Worm (Caenorhabditis elegans) whole organism, L4 larva: Measurements from ENCODE around the gene D1046.4.

ENCODE experiments used
- F37D6.2 ChIP-seq: sonication (generic microtip); optimal IDR thresholded peaks from 2 replicates; lab custom pipeline; 2016; ENCODE audit warnings: mild to moderate bottlenecking, missing genetic modification characterization, missing compliant biosample characterization
- F49E8.2 ChIP-seq: sonication (generic microtip); optimal IDR thresholded peaks from 2 replicates; lab custom pipeline; 2016; ENCODE audit warnings: missing compliant biosample characterization, mild to moderate bottlenecking, missing genetic modification characterization, borderline replicate concordance
- T20F7.1 ChIP-seq: fragments of 200-800 bp; sonication (Bioruptor generic); optimal IDR thresholded peaks from 2 replicates; lab custom pipeline; 2018; ENCODE audit warnings: mild to moderate bottlenecking, missing genetic modification characterization, missing compliant biosample characterization
- T26A8.4 ChIP-seq: fragments of 200-800 bp; sonication (Bioruptor generic); IDR thresholded peaks from 2 replicates; pipeline ENCODE4 v1.3.6; 2022; ENCODE audit warnings: missing genetic modification characterization, missing compliant biosample characterization
- Y105C5A.15 ChIP-seq: fragments of 200-800 bp; sonication (Bioruptor generic); IDR thresholded peaks from 2 replicates; pipeline ENCODE4 v1.3.6; 2022; ENCODE audit warnings: missing genetic modification characterization, missing compliant biosample characterization
- Y48G9A.11 ChIP-seq: fragments of 200-800 bp; sonication (Bioruptor generic); IDR thresholded peaks from 2 replicates; pipeline ENCODE4 v1.3.6; 2022; ENCODE audit warnings: missing genetic modification reagents, missing genetic modification characterization, missing compliant biosample characterization
- Y5F2A.4 ChIP-seq: fragments of 200-800 bp; sonication (Bioruptor generic); optimal IDR thresholded peaks from 2 replicates; lab custom pipeline; 2018; ENCODE audit warnings: mild to moderate bottlenecking, missing genetic modification characterization, missing compliant biosample characterization
- aha-1 ChIP-seq: fragments of 150-350 bp; peaks from one replicate; lab custom pipeline; 2014; ENCODE audit warnings: missing biosample characterization, missing genetic modification characterization
- attf-4 ChIP-seq: sonication (generic microtip); optimal IDR thresholded peaks from 3 replicates; lab custom pipeline; 2017; ENCODE audit warnings: missing biosample characterization, missing genetic modification characterization
- ceh-28 ChIP-seq: fragments of 150-350 bp; optimal IDR thresholded peaks from 2 replicates; lab custom pipeline; 2014; ENCODE audit warnings: missing biosample characterization, missing genetic modification reagents, missing genetic modification characterization
- ceh-62 ChIP-seq: sonication (generic microtip); optimal IDR thresholded peaks from 2 replicates; lab custom pipeline; 2017; ENCODE audit warnings: missing biosample characterization, missing genetic modification characterization
- ceh-82 ChIP-seq: sonication (generic microtip); optimal IDR thresholded peaks from 2 replicates; lab custom pipeline; 2017; ENCODE audit warnings: missing biosample characterization, missing genetic modification characterization
- ces-1 ChIP-seq: fragments of 150-350 bp; sonication (generic microtip); optimal IDR thresholded peaks from 4 replicates; lab custom pipeline; 2014; ENCODE audit warnings: missing biosample characterization, missing genetic modification reagents, missing genetic modification characterization
- cey-2 ChIP-seq: sonication (generic microtip); optimal IDR thresholded peaks from 3 replicates; lab custom pipeline; 2017; ENCODE audit warnings: missing genetic modification characterization, mild to moderate bottlenecking, missing compliant biosample characterization, antibody characterized with exemption, borderline replicate concordance; ENCODE audit not compliant: insufficient read depth
- ctbp-1 ChIP-seq: fragments of 200-800 bp; sonication (Bioruptor generic); IDR thresholded peaks from 2 replicates; pipeline ENCODE4 v1.3.6; 2022; ENCODE audit warnings: missing genetic modification reagents, missing genetic modification characterization, missing compliant biosample characterization
- daf-16 ChIP-seq, 3 experiments: sonication (generic microtip); optimal IDR thresholded peaks; 2 replicates each; lab custom pipeline; 2016 to 2017; ENCODE audit warnings: missing genetic modification characterization in 3 of 3, missing genetic modification reagents in 3 of 3, mild to moderate bottlenecking in 2 of 3, missing compliant biosample characterization in 2 of 3, missing biosample characterization in 1 of 3, moderate library complexity in 1 of 3
- dmd-6 ChIP-seq: fragments of 200-800 bp; sonication (Bioruptor generic); IDR thresholded peaks from 2 replicates; pipeline ENCODE4 v1.3.6; 2022; ENCODE audit warnings: missing genetic modification reagents, missing genetic modification characterization, missing compliant biosample characterization
- dmd-8 ChIP-seq: fragments of 200-800 bp; sonication (Bioruptor generic); IDR thresholded peaks from 2 replicates; pipeline ENCODE4 v1.3.6; 2022; ENCODE audit warnings: missing genetic modification characterization, missing compliant biosample characterization
- dmd-9 ChIP-seq: fragments of 200-800 bp; sonication (Bioruptor generic); IDR thresholded peaks from 2 replicates; pipeline ENCODE4 v1.3.6; 2022; ENCODE audit warnings: missing genetic modification reagents, missing genetic modification characterization, missing compliant biosample characterization
- dpl-1 ChIP-seq: fragments of 150-350 bp; optimal IDR thresholded peaks from 2 replicates; lab custom pipeline; 2014; ENCODE audit warnings: missing biosample characterization, missing genetic modification reagents, missing genetic modification characterization
- duxl-1 ChIP-seq: sonication (generic microtip); optimal IDR thresholded peaks from 2 replicates; lab custom pipeline; 2016; ENCODE audit warnings: mild to moderate bottlenecking, missing genetic modification characterization, moderate library complexity, missing compliant biosample characterization; ENCODE audit not compliant: poor library complexity
- gei-8 ChIP-seq: fragments of 200-800 bp; sonication (Bioruptor generic); optimal IDR thresholded peaks from 2 replicates; lab custom pipeline; 2018; ENCODE audit warnings: mild to moderate bottlenecking, missing genetic modification characterization, missing compliant biosample characterization
- hlh-30 ChIP-seq: sonication (generic microtip); optimal IDR thresholded peaks from 2 replicates; lab custom pipeline; 2017; ENCODE audit warnings: antibody characterized with exemption, mild to moderate bottlenecking, missing genetic modification characterization, missing compliant biosample characterization; ENCODE audit not compliant: insufficient read depth
- hmg-1.1 ChIP-seq: fragments of 200-800 bp; sonication (Bioruptor generic); IDR thresholded peaks from 2 replicates; pipeline ENCODE4 v1.3.6; 2022; ENCODE audit warnings: missing genetic modification reagents, missing genetic modification characterization, missing compliant biosample characterization
- lsy-2 ChIP-seq, 2 experiments: fragments of 150-350 bp in 1 of 2; sonication (generic microtip) in 1 of 2; optimal IDR thresholded peaks; 2 replicates each; lab custom pipeline; 2014 to 2017; ENCODE audit warnings: missing biosample characterization in 2 of 2, missing genetic modification characterization in 2 of 2
- mes-2 ChIP-seq: sonication (generic microtip); optimal IDR thresholded peaks from 2 replicates; lab custom pipeline; 2016; ENCODE audit warnings: missing genotype, mild to moderate bottlenecking, missing genetic modification characterization, missing compliant biosample characterization; ENCODE audit not compliant: poor library complexity, severe bottlenecking
- nhr-102 ChIP-seq: sonication (generic microtip); optimal IDR thresholded peaks from 2 replicates; lab custom pipeline; 2016; ENCODE audit warnings: mild to moderate bottlenecking, missing genetic modification characterization, moderate library complexity, missing compliant biosample characterization
- nhr-111 ChIP-seq: fragments of 200-800 bp; sonication (Bioruptor generic); optimal IDR thresholded peaks from 2 replicates; lab custom pipeline; 2018; ENCODE audit warnings: mild to moderate bottlenecking, missing genetic modification characterization, missing compliant biosample characterization
- nhr-237 ChIP-seq: sonication (generic microtip); optimal IDR thresholded peaks from 2 replicates; lab custom pipeline; 2017; ENCODE audit warnings: missing biosample characterization, missing genetic modification characterization
- nhr-28 ChIP-seq: fragments of 150-350 bp; optimal IDR thresholded peaks from 2 replicates; lab custom pipeline; 2014; ENCODE audit warnings: missing biosample characterization, missing genetic modification characterization
- nhr-41 ChIP-seq: fragments of 200-800 bp; sonication (Bioruptor generic); IDR thresholded peaks from 2 replicates; pipeline ENCODE4 v1.3.6; 2022; ENCODE audit warnings: missing genetic modification reagents, missing genetic modification characterization, missing compliant biosample characterization
- nhr-6 ChIP-seq: fragments of 150-350 bp; optimal IDR thresholded peaks from 2 replicates; lab custom pipeline; 2014; ENCODE audit warnings: missing biosample characterization, missing genetic modification characterization
- pha-4 ChIP-seq, 2 experiments: fragments of 150-350 bp in 1 of 2; fragments of 200-800 bp in 1 of 2; sonication (Bioruptor generic) in 1 of 2; IDR thresholded peaks in 1 of 2; optimal IDR thresholded peaks in 1 of 2; 2 replicates each; pipeline versions ENCODE4 v1.3.6 to Lab custom; 2014 to 2022; ENCODE audit warnings: missing genetic modification characterization in 2 of 2, missing genetic modification reagents in 2 of 2, missing biosample characterization in 1 of 2, missing compliant biosample characterization in 1 of 2
- sdz-12 ChIP-seq: fragments of 200-800 bp; sonication (Bioruptor generic); optimal IDR thresholded peaks from 2 replicates; lab custom pipeline; 2018; ENCODE audit warnings: mild to moderate bottlenecking, missing genetic modification characterization, missing compliant biosample characterization
- snpc-1.2 ChIP-seq: fragments of 200-800 bp; sonication (Bioruptor generic); IDR thresholded peaks from 2 replicates; pipeline ENCODE4 v1.3.6; 2022; ENCODE audit warnings: missing genetic modification reagents, missing genetic modification characterization, missing compliant biosample characterization
- spr-1 ChIP-seq: sonication (generic microtip); optimal IDR thresholded peaks from 2 replicates; lab custom pipeline; 2016; ENCODE audit warnings: mild to moderate bottlenecking, missing genetic modification characterization, missing compliant biosample characterization
- spr-3 ChIP-seq: fragments of 200-800 bp; sonication (Bioruptor generic); optimal IDR thresholded peaks from 2 replicates; lab custom pipeline; 2018; ENCODE audit warnings: mild to moderate bottlenecking, missing genetic modification characterization, missing compliant biosample characterization
- tag-97 ChIP-seq: fragments of 200-800 bp; sonication (Bioruptor generic); IDR thresholded peaks from 2 replicates; pipeline ENCODE4 v1.3.6; 2022; ENCODE audit warnings: missing genetic modification characterization, missing compliant biosample characterization
- tra-1 ChIP-seq: fragments of 200-800 bp; sonication (Bioruptor generic); IDR thresholded peaks from 2 replicates; pipeline ENCODE4 v1.3.6; 2022; ENCODE audit warnings: missing genetic modification reagents, missing genetic modification characterization, missing compliant biosample characterization
- unc-39 ChIP-seq: sonication (generic microtip); optimal IDR thresholded peaks from 2 replicates; lab custom pipeline; 2017; ENCODE audit warnings: missing biosample characterization, missing genetic modification characterization
- vab-7 ChIP-seq: fragments of 200-800 bp; sonication (Bioruptor generic); IDR thresholded peaks from 2 replicates; pipeline ENCODE4 v1.3.6; 2022; ENCODE audit warnings: missing genetic modification reagents, missing genetic modification characterization, missing compliant biosample characterization
- zag-1 ChIP-seq: fragments of 150-350 bp; optimal IDR thresholded peaks from 2 replicates; lab custom pipeline; 2014; ENCODE audit warnings: missing biosample characterization, missing genetic modification characterization
- zfp-2 ChIP-seq: sonication (generic microtip); optimal IDR thresholded peaks from 2 replicates; lab custom pipeline; 2016; ENCODE audit warnings: mild to moderate bottlenecking, missing genetic modification characterization, missing compliant biosample characterization
- zfp-3 ChIP-seq: fragments of 200-800 bp; sonication (Bioruptor generic); conservative IDR thresholded peaks from 2 replicates; pipeline ENCODE4 v1.3.6; 2022; ENCODE audit warnings: missing genetic modification reagents, missing genetic modification characterization, missing compliant biosample characterization
- zip-2 ChIP-seq: fragments of 150-350 bp; optimal IDR thresholded peaks from 2 replicates; lab custom pipeline; 2014; ENCODE audit warnings: missing biosample characterization, missing genetic modification characterization

The D1046.4 gene

ce11 chrIV:8891131-8891530 is 42.5 kb upstream of the D1046.4 start, which contains the start of gene spr-2 (continued):
- TF ChIP-seq zfp-3 (GFP tag; lab: Robert Waterston, UW) = no peak
- no peak for TF ChIP-seq dmd-9 (GFP tag; lab: Robert Waterston, UW)
- TF ChIP-seq ctbp-1 = no peak
- TF ChIP-seq T26A8.4 (GFP tag; lab: Robert Waterston, UW) = peak; percentile 51; the same call in 1 of the 2 replicates
- peak; percentile 68 for TF ChIP-seq nhr-102 (tag; lab: Kevin White, UChicago)
- TF ChIP-seq daf-16 (GFP tag; optimal IDR thresholded peaks at IDR 0.05; lab: Kevin White, UChicago) = peak; percentile 7 to 34
- peak; percentile 62 for TF ChIP-seq daf-16 (tag; optimal IDR thresholded peaks at IDR 0.05; lab: Kevin White, UChicago)
- peak; percentile 32 for TF ChIP-seq spr-3
- TF ChIP-seq F37D6.2 (tag; lab: Kevin White, UChicago) = peak; percentile 35
- TF ChIP-seq vab-7 = peak; percentile 60
- TF ChIP-seq dmd-6 (GFP tag; lab: Robert Waterston, UW) = 0 out of 2 replicates have a peak, but pooled peaks have one; percentile 27
- peak; percentile 33 for TF ChIP-seq spr-1 (tag; lab: Kevin White, UChicago)
- no peak for TF ChIP-seq Y105C5A.15 (GFP tag; lab: Robert Waterston, UW)
- no peak for TF ChIP-seq ceh-82
- peak in 1 of 2 experiments; percentile 88 for TF ChIP-seq lsy-2 (tag; optimal IDR thresholded peaks at IDR 0.05; lab: Kevin White, UChicago)
- peak; percentile 60 for TF ChIP-seq nhr-6 (tag; lab: Kevin White, UChicago)
- peak; percentile 70 for TF ChIP-seq hlh-30 (tag; lab: Kevin White, UChicago)

DNA sequence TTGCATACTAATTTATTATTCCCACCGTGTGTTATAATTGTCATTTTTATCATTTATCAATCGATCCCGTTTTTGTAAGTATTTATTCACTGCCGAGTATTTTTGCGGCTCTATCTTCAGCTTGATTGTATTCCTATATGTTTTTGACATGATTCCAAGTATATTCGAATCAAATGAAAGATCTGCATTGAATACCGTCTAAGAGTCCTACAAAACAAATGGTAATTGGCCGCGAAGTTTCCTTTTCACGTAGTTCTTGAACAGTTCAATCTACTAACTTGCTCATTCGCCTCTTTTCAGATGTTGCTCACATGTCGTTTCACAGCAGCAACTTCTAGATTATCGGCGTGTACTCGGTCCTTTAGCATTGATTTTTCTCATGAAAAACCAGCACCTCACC is 41.1 kb upstream of the D1046.4 start, which contains the start of gene C27B7.2:
Gene C27B7.2 (plus strand): TSS at position 301 of the 400 bp plus-strand sequence.
- no peak for TF ChIP-seq T20F7.1 (GFP tag; lab: Kevin White, UChicago)
- 0 out of 2 replicates have a peak, but pooled peaks have one; percentile 30 for TF ChIP-seq dmd-8
- TF ChIP-seq Y48G9A.11 (GFP tag; lab: Robert Waterston, UW) = peak; percentile 46; the same call in 1 of the 2 replicates
- TF ChIP-seq T26A8.4 (GFP tag; lab: Robert Waterston, UW) = 0 out of 2 replicates have a peak, but pooled peaks have one; percentile 25
- TF ChIP-seq zag-1 (tag; lab: Kevin White, UChicago) = no peak
- no peak for TF ChIP-seq pha-4 (GFP tag; IDR thresholded peaks at IDR 0.05; lab: Robert Waterston, UW)
- no peak for TF ChIP-seq pha-4 (tag; optimal IDR thresholded peaks at IDR 0.05; lab: Kevin White, UChicago)
- peak; percentile 43 for TF ChIP-seq aha-1
- TF ChIP-seq, all 104 proteins: peak for 4

DNA sequence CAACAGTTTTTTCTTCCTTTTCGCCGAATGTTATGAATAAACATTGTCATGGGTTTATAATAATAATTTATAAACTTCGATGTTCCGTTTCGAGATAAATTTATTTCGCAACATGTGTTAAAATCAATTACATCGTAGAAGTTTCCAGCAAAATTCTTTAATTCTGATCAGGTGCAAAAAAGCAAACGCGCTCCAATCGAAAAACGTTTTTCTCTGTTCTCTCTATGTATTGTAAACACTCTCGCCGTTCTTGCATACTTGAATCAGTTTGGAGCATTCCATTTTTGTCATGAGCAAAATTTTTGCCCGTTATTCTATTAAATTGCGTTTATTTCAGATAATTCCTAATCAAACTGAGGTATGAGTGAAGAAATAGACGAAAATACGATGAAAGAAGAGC is 39.9 kb upstream of the D1046.4 start, which contains the start of gene rad-54.L2:
Gene rad-54.L2 (plus strand): TSS at position 332 of the 400 bp plus-strand sequence.
- TF ChIP-seq unc-39 (tag; lab: Kevin White, UChicago) (no peak), tra-1 (GFP tag; lab: Robert Waterston, UW) (no peak), spr-3 (no peak), nhr-28 (peak; percentile 59), F37D6.2 (tag; lab: Kevin White, UChicago) (no peak), ceh-62 (tag; lab: Kevin White, UChicago) (no peak), sdz-12 (no peak), tag-97 (GFP tag; lab: Robert Waterston, UW) (no peak), attf-4 (tag; lab: Kevin White, UChicago) (no peak), vab-7 (no peak), lsy-2 (tag; optimal IDR thresholded peaks at IDR 0.05; lab: Kevin White, UChicago) (peak in 1 of 2 experiments; percentile 82), snpc-1.2 (GFP tag; lab: Robert Waterston, UW) (no peak), zfp-2 (tag; lab: Kevin White, UChicago) (no peak), T20F7.1 (GFP tag; lab: Kevin White, UChicago) (peak; percentile 77), nhr-237 (no peak), ces-1 (no peak), nhr-41 (GFP tag; lab: Robert Waterston, UW) (no peak), mes-2 (tag; lab: Kevin White, UChicago) (peak; percentile 79), dpl-1 (GFP tag; lab: Kevin White, UChicago) (peak; percentile 59), cey-2 (no peak), gei-8 (no peak), zip-2 (tag; lab: Kevin White, UChicago) (no peak), duxl-1 (tag; lab: Kevin White, UChicago) (no peak), Y5F2A.4 (GFP tag; lab: Kevin White, UChicago) (no peak), pha-4 (GFP tag; IDR thresholded peaks at IDR 0.05; lab: Robert Waterston, UW) (peak; percentile 50; the same call in 1 of the 2 replicates), pha-4 (tag; optimal IDR thresholded peaks at IDR 0.05; lab: Kevin White, UChicago) (peak; percentile 97), hmg-1.1 (GFP tag; lab: Robert Waterston, UW) (no peak), F49E8.2 (no peak), nhr-111 (GFP tag; lab: Kevin White, UChicago) (no peak), ceh-28 (tag; lab: Kevin White, UChicago) (no peak)
